Fruit fly (Drosophila melanogaster) whole organism, adult: ENCODE results near the gene CG43796.

ENCODE experiments used
- CG11617 ChIP-seq: fragments of 200-800 bp; sonication (Bioruptor generic); optimal IDR thresholded peaks from 2 replicates; lab custom pipeline; 2017; ENCODE audit warnings: mild to moderate bottlenecking, missing biosample characterization, missing genetic modification reagents, missing genetic modification characterization
- CG7045 ChIP-seq: fragments of 200-800 bp; sonication (Bioruptor generic); optimal IDR thresholded peaks from 2 replicates; lab custom pipeline; 2017; ENCODE audit warnings: missing biosample characterization, mild to moderate bottlenecking, missing genetic modification characterization
- Clk ChIP-seq: fragments of 200-800 bp; sonication (Bioruptor generic); optimal IDR thresholded peaks from 2 replicates; lab custom pipeline; 2017; ENCODE audit warnings: missing biosample characterization, missing genetic modification characterization
- Hr96 ChIP-seq: fragments of 200-800 bp; sonication (Bioruptor generic); optimal IDR thresholded peaks from 2 replicates; lab custom pipeline; 2016; ENCODE audit warnings: missing biosample characterization, missing genetic modification characterization
- Mnt ChIP-seq: fragments of 200-800 bp; sonication (Bioruptor generic); optimal IDR thresholded peaks from 2 replicates; lab custom pipeline; 2016; ENCODE audit warnings: missing biosample characterization, mild to moderate bottlenecking, missing genetic modification characterization
- bab1 ChIP-seq: fragments of 200-800 bp; sonication (Bioruptor generic); optimal IDR thresholded peaks from 3 replicates; lab custom pipeline; 2019; ENCODE audit warnings: missing biosample characterization, mild to moderate bottlenecking, missing genetic modification characterization, moderate library complexity
- cic ChIP-seq: fragments of 200-800 bp; sonication (Bioruptor generic); optimal IDR thresholded peaks from 2 replicates; lab custom pipeline; 2017; ENCODE audit warnings: missing biosample characterization, mild to moderate bottlenecking, missing genetic modification characterization, moderate library complexity
- kay ChIP-seq: fragments of 200-800 bp; sonication (Bioruptor generic); peaks from one replicate; lab custom pipeline; 2016; ENCODE audit warnings: missing biosample characterization, missing genetic modification characterization, borderline replicate concordance
- pad ChIP-seq: fragments of 200-800 bp; sonication (Bioruptor generic); optimal IDR thresholded peaks from 3 replicates; lab custom pipeline; 2017; ENCODE audit warnings: missing biosample characterization, missing genetic modification characterization, mild to moderate bottlenecking, moderate library complexity, missing genetic modification reagents
- toe ChIP-seq: fragments of 200-800 bp; sonication (Bioruptor generic); optimal IDR thresholded peaks from 2 replicates; lab custom pipeline; 2016; ENCODE audit warnings: missing biosample characterization, missing genetic modification characterization

- TF ChIP-seq CG11617 (GFP tag; lab: Kevin White, UChicago) (no peak), toe (no peak), Clk (GFP tag; lab: Kevin White, UChicago) (no peak), pad (GFP tag; lab: Kevin White, UChicago) (no peak), Mnt (GFP tag; lab: Kevin White, UChicago) (no peak), CG7045 (GFP tag; lab: Kevin White, UChicago) (no peak), kay (no peak), cic (GFP tag; lab: Kevin White, UChicago) (no peak), Hr96 (GFP tag; lab: Kevin White, UChicago) (no peak), bab1 (no peak)
Observed at dm6 chr2L:8477971-8478370, 4.2 kb upstream of the CG43796 start.
